Fruit fly (Drosophila melanogaster) whole organism, embryonic: ENCODE data around the gene Sur.

Experiments used
- CG11398 ChIP-seq: fragments of 200-800 bp; sonication (Bioruptor generic); optimal IDR thresholded peaks from 2 replicates; lab custom pipeline; 2016; ENCODE audit warnings: missing biosample characterization, missing genetic modification characterization
- CG12391 ChIP-seq: fragments of 200-800 bp; sonication (Bioruptor generic); optimal IDR thresholded peaks from 3 replicates; lab custom pipeline; 2018; ENCODE audit warnings: missing biosample characterization, mild to moderate bottlenecking, missing genetic modification characterization, moderate library complexity
- CG14860 ChIP-seq: fragments of 200-800 bp; sonication (Bioruptor generic); IDR thresholded peaks from 3 replicates; pipeline ENCODE4 v1.3.6; 2022; ENCODE audit warnings: missing biosample characterization, missing genetic modification characterization; ENCODE audit not compliant: partially characterized antibody
- CG15696 ChIP-seq: fragments of 200-800 bp; sonication (Bioruptor generic); optimal IDR thresholded peaks from 2 replicates; lab custom pipeline; 2019; ENCODE audit warnings: missing biosample characterization, mild to moderate bottlenecking, missing genetic modification characterization, moderate library complexity
- CG17328 ChIP-seq: fragments of 200-800 bp; sonication (Bioruptor generic); IDR thresholded peaks from 2 replicates; pipeline ENCODE4 v1.3.6; 2022; ENCODE audit warnings: missing biosample characterization, missing genetic modification characterization
- CG17361 ChIP-seq: fragments of 200-800 bp; sonication (Bioruptor generic); IDR thresholded peaks from 3 replicates; pipeline ENCODE4 v1.3.6; 2022; ENCODE audit warnings: missing biosample characterization, missing genetic modification characterization
- CG18262 ChIP-seq: fragments of 200-800 bp; optimal IDR thresholded peaks from 3 replicates; lab custom pipeline; 2019; ENCODE audit warnings: missing biosample characterization, mild to moderate bottlenecking, missing genetic modification characterization, moderate library complexity
- CG2712 ChIP-seq: fragments of 200-800 bp; optimal IDR thresholded peaks from 3 replicates; lab custom pipeline; 2019; ENCODE audit warnings: missing biosample characterization, mild to moderate bottlenecking, missing genetic modification characterization, moderate library complexity
- CG4282 ChIP-seq: fragments of 200-800 bp; sonication (Bioruptor generic); optimal IDR thresholded peaks from 2 replicates; lab custom pipeline; 2016; ENCODE audit warnings: missing biosample characterization, missing genetic modification characterization
- CG4360 ChIP-seq: fragments of 200-800 bp; sonication (Bioruptor generic); IDR thresholded peaks from 2 replicates; pipeline ENCODE4 v1.3.6; 2022; ENCODE audit warnings: missing biosample characterization, missing genetic modification characterization
- CG5953 ChIP-seq: fragments of 200-800 bp; sonication (Bioruptor generic); IDR thresholded peaks from 2 replicates; pipeline ENCODE4 v1.3.6; 2022; ENCODE audit warnings: missing biosample characterization, missing genetic modification characterization
- CG7786 ChIP-seq: fragments of 200-800 bp; sonication (Bioruptor generic); optimal IDR thresholded peaks from 2 replicates; lab custom pipeline; 2016; ENCODE audit warnings: missing biosample characterization, missing genetic modification characterization
- CG9437 ChIP-seq: fragments of 200-800 bp; sonication (Bioruptor generic); optimal IDR thresholded peaks from 2 replicates; lab custom pipeline; 2018; ENCODE audit warnings: missing biosample characterization, mild to moderate bottlenecking, missing genetic modification characterization
- Camta ChIP-seq: fragments of 200-800 bp; sonication (Bioruptor generic); optimal IDR thresholded peaks from 2 replicates; lab custom pipeline; 2016; ENCODE audit warnings: missing biosample characterization, missing genetic modification characterization
- Dbx ChIP-seq: fragments of 200-800 bp; sonication (Bioruptor generic); IDR thresholded peaks from 3 replicates; pipeline ENCODE4 v1.3.6; 2022; ENCODE audit warnings: missing biosample characterization, missing genetic modification characterization
- Doc3 ChIP-seq: fragments of 200-800 bp; sonication (Bioruptor generic); IDR thresholded peaks from 3 replicates; pipeline ENCODE4 v1.3.6; 2022; ENCODE audit warnings: missing biosample characterization, missing genetic modification characterization; ENCODE audit not compliant: partially characterized antibody
- H2.0 ChIP-seq: fragments of 200-800 bp; sonication (Bioruptor generic); IDR thresholded peaks from 2 replicates; pipeline ENCODE4 v1.3.6; 2022; ENCODE audit warnings: missing biosample characterization, missing genetic modification characterization
- HLHmδ ChIP-seq: fragments of 200-800 bp; sonication (Bioruptor generic); optimal IDR thresholded peaks from 2 replicates; lab custom pipeline; 2018; ENCODE audit warnings: missing biosample characterization, mild to moderate bottlenecking, missing genetic modification characterization, moderate library complexity
- Jarid2 ChIP-seq: fragments of 200-800 bp; sonication (Bioruptor generic); optimal IDR thresholded peaks from 3 replicates; lab custom pipeline; 2017; ENCODE audit warnings: mild to moderate bottlenecking, missing biosample characterization, missing genetic modification reagents, missing genetic modification characterization
- NFAT ChIP-seq: fragments of 200-800 bp; sonication (Bioruptor generic); IDR thresholded peaks from 2 replicates; pipeline ENCODE4 v1.3.6; 2022; ENCODE audit warnings: missing biosample characterization, missing genetic modification characterization
- Nf-YB ChIP-seq: fragments of 200-800 bp; sonication (Bioruptor generic); optimal IDR thresholded peaks from 3 replicates; lab custom pipeline; 2019; ENCODE audit warnings: missing biosample characterization, mild to moderate bottlenecking, missing genetic modification characterization, moderate library complexity
- Oaz ChIP-seq: fragments of 200-800 bp; sonication (Bioruptor generic); IDR thresholded peaks from 2 replicates; pipeline ENCODE4 v1.3.6; 2022; ENCODE audit warnings: missing biosample characterization, missing genetic modification characterization
- Optix ChIP-seq: fragments of 200-800 bp; sonication (Bioruptor generic); IDR thresholded peaks from 3 replicates; pipeline ENCODE4 v1.3.6; 2022; ENCODE audit warnings: missing biosample characterization, missing genetic modification characterization
- Pdp1 ChIP-seq, 2 experiments: fragments of 200-800 bp; sonication (Bioruptor generic); optimal IDR thresholded peaks; 3 replicates each; lab custom pipeline; 2016; ENCODE audit warnings: missing biosample characterization in 2 of 2, missing genetic modification characterization in 2 of 2, mild to moderate bottlenecking in 1 of 2, moderate library complexity in 1 of 2
- Rfx ChIP-seq: fragments of 200-800 bp; sonication (Bioruptor generic); IDR thresholded peaks from 2 replicates; pipeline ENCODE4 v1.3.6; 2022; ENCODE audit warnings: missing biosample characterization, missing genetic modification characterization
- Six4 ChIP-seq: fragments of 200-800 bp; sonication (Bioruptor generic); optimal IDR thresholded peaks from 2 replicates; lab custom pipeline; 2016; ENCODE audit warnings: missing biosample characterization, missing genetic modification characterization
- Vsx1 ChIP-seq: fragments of 200-800 bp; sonication (Bioruptor generic); optimal IDR thresholded peaks from 2 replicates; lab custom pipeline; 2017; ENCODE audit warnings: missing biosample characterization, mild to moderate bottlenecking, missing genetic modification characterization, missing genetic modification reagents
- ac ChIP-seq: fragments of 200-800 bp; sonication (Bioruptor generic); optimal IDR thresholded peaks from 3 replicates; lab custom pipeline; 2017; ENCODE audit warnings: missing biosample characterization, mild to moderate bottlenecking, missing genetic modification characterization
- al ChIP-seq: fragments of 200-800 bp; sonication (Bioruptor generic); IDR thresholded peaks from 2 replicates; pipeline ENCODE4 v1.3.6; 2022; ENCODE audit warnings: missing biosample characterization, missing genetic modification characterization
- cad ChIP-seq: fragments of >200 bp; optimal IDR thresholded peaks from 2 replicates; lab custom pipeline; 2017; ENCODE audit warnings: missing biosample characterization, missing genetic modification characterization
- cato ChIP-seq: fragments of 200-800 bp; sonication (Bioruptor generic); optimal IDR thresholded peaks from 2 replicates; lab custom pipeline; 2016; ENCODE audit warnings: missing biosample characterization, missing genetic modification characterization, borderline replicate concordance
- crol ChIP-seq: fragments of 200-800 bp; sonication (Bioruptor generic); IDR thresholded peaks from 2 replicates; pipeline ENCODE4 v1.3.6; 2022; ENCODE audit warnings: missing biosample characterization, missing genetic modification characterization
- disco-r ChIP-seq: fragments of 200-800 bp; sonication (Bioruptor generic); optimal IDR thresholded peaks from 2 replicates; lab custom pipeline; 2016; ENCODE audit warnings: missing biosample characterization, missing genetic modification characterization
- dysf ChIP-seq: fragments of 200-800 bp; sonication (Bioruptor generic); IDR thresholded peaks from 3 replicates; pipeline ENCODE4 v1.3.6; 2022; ENCODE audit warnings: missing biosample characterization, missing genetic modification characterization
- en ChIP-seq: fragments of 200-800 bp; sonication (Bioruptor generic); optimal IDR thresholded peaks from 2 replicates; lab custom pipeline; 2016; ENCODE audit warnings: missing biosample characterization, missing genetic modification characterization
- fd3F ChIP-seq: fragments of 200-800 bp; sonication (Bioruptor generic); optimal IDR thresholded peaks from 2 replicates; lab custom pipeline; 2018; ENCODE audit warnings: missing biosample characterization, mild to moderate bottlenecking, missing genetic modification characterization, moderate library complexity
- gce ChIP-seq: fragments of 200-800 bp; sonication (Bioruptor generic); IDR thresholded peaks from 3 replicates; pipeline ENCODE4 v1.3.6; 2022; ENCODE audit warnings: missing biosample characterization, missing genetic modification characterization
- insv ChIP-seq, 2 experiments: fragments of 200-800 bp; sonication (Bioruptor generic); optimal IDR thresholded peaks; 3 replicates each; lab custom pipeline; 2016 to 2018; ENCODE audit warnings: missing biosample characterization in 2 of 2, missing genetic modification characterization in 2 of 2
- inv ChIP-seq: fragments of 200-800 bp; sonication (Bioruptor generic); IDR thresholded peaks from 2 replicates; pipeline ENCODE4 v1.3.6; 2022; ENCODE audit warnings: missing biosample characterization, missing genetic modification characterization; ENCODE audit not compliant: partially characterized antibody
- jumu ChIP-seq: fragments of 200-800 bp; sonication (Bioruptor generic); optimal IDR thresholded peaks from 3 replicates; lab custom pipeline; 2016; ENCODE audit warnings: missing biosample characterization, missing genetic modification characterization
- klu ChIP-seq: fragments of 200-800 bp; sonication (Bioruptor generic); IDR thresholded peaks from 2 replicates; pipeline ENCODE4 v1.3.6; 2022; ENCODE audit warnings: missing biosample characterization, missing genetic modification characterization
- mam ChIP-seq: fragments of 200-800 bp; sonication (Bioruptor generic); optimal IDR thresholded peaks from 3 replicates; lab custom pipeline; 2016; ENCODE audit warnings: missing biosample characterization, missing genetic modification characterization
- pfk ChIP-seq: fragments of 200-800 bp; sonication (Bioruptor generic); optimal IDR thresholded peaks from 2 replicates; lab custom pipeline; 2018; ENCODE audit warnings: missing biosample characterization, mild to moderate bottlenecking, missing genetic modification characterization, moderate library complexity
- prd ChIP-seq, 3 experiments: fragments of >200 bp in 2 of 3; fragments of 200-800 bp in 1 of 3; sonication (Bioruptor generic) in 1 of 3; optimal IDR thresholded peaks in 2 of 3; IDR thresholded peaks in 1 of 3; 2 replicates in 2 of 3; 3 replicates in 1 of 3; pipeline versions ENCODE4 v1.3.6 to Lab custom; 2017 to 2022; ENCODE audit warnings: missing biosample characterization in 1 of 3, missing genetic modification characterization in 1 of 3
- sens ChIP-seq: fragments of 200-800 bp; sonication (Bioruptor generic); peaks from one replicate; lab custom pipeline; 2016; ENCODE audit warnings: missing biosample characterization, missing genetic modification characterization
- ssp ChIP-seq: fragments of 200-800 bp; sonication (Bioruptor generic); IDR thresholded peaks from 2 replicates; pipeline ENCODE4 v1.3.6; 2022; ENCODE audit warnings: missing biosample characterization, missing genetic modification characterization
- tx ChIP-seq: fragments of 200-800 bp; sonication (Bioruptor generic); optimal IDR thresholded peaks from 2 replicates; lab custom pipeline; 2016; ENCODE audit warnings: missing biosample characterization, missing genetic modification characterization
- wek ChIP-seq: fragments of 200-800 bp; sonication (Bioruptor generic); optimal IDR thresholded peaks from 3 replicates; lab custom pipeline; 2018; ENCODE audit warnings: missing biosample characterization, mild to moderate bottlenecking, missing genetic modification characterization, moderate library complexity
- zen ChIP-seq: fragments of 200-800 bp; sonication (Bioruptor generic); optimal IDR thresholded peaks from 3 replicates; lab custom pipeline; 2018; ENCODE audit warnings: missing biosample characterization, mild to moderate bottlenecking, missing genetic modification characterization, moderate library complexity

Gene Sur

DNA sequence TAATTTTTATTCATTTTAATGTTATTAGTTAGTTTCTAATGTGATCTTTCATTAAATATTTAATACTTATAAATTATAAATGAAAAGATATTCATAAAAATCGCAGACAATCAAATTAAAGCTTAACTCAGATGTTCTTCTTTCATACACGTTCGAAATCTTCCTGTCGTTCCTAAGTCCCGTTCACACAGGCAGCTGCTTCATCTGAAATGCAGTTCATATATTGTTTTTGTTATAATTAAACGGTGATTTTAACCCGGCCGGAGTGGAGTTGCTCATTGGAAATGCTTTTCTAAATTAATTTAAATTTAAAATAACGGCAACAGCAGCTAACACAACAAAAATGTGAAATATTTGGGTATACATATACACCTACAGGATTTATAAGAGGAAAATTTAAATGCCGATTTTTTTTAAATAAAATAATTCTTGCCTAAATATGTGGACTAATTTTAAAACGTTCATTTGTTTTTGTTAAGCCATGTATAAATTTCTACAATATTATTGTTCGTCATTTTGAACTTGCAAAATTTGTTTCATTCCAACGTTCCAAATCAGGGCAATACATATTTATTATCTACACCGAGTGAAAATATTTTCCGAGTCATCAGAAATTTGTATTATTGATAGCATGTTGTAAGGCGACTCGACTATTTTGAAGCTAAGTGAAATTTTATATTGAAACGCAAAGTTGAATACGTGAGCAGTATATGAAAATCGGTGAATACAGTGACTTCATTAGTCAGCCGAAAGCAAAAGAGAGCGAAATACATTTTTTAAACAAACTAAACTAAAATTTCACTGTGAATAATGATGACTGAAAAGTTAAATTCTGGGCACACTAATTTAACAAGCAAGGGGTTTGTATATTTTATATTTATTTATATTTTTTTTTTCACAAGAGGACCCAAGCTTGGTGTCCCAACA is 40.1 kb upstream of the Sur start, which contains the start of gene me31B (continued):
- TF ChIP-seq insv (GFP tag; optimal IDR thresholded peaks at IDR 0.05; lab: Kevin White, UChicago) = no peak
- no peak for TF ChIP-seq prd (optimal IDR thresholded peaks at IDR 0.05; lab: Kevin White, UChicago)
- TF ChIP-seq prd (GFP tag; IDR thresholded peaks at IDR 0.05; lab: Robert Waterston, UW) = no peak
- no peak for TF ChIP-seq Nf-YB (GFP tag; lab: Kevin White, UChicago)
- peak; percentile 88 for TF ChIP-seq ssp (GFP tag; lab: Robert Waterston, UW)
- TF ChIP-seq Oaz (GFP tag; lab: Robert Waterston, UW) = no peak
- no peak for TF ChIP-seq CG17328 (GFP tag; lab: Robert Waterston, UW)
- TF ChIP-seq Jarid2 (GFP tag; lab: Kevin White, UChicago) = no peak
- no peak for TF ChIP-seq Optix (GFP tag; lab: Robert Waterston, UW)
- no peak for TF ChIP-seq wek (GFP tag; lab: Kevin White, UChicago)
- TF ChIP-seq CG2712 (tag; lab: Kevin White, UChicago) = no peak
- no peak for TF ChIP-seq crol (GFP tag; lab: Robert Waterston, UW)
- no peak for TF ChIP-seq CG12391
- no peak for TF ChIP-seq ac (GFP tag; lab: Kevin White, UChicago)
- peak; percentile 15 for TF ChIP-seq CG18262 (tag; lab: Kevin White, UChicago)
- TF ChIP-seq CG15696 (tag; lab: Kevin White, UChicago) = no peak
- no peak for TF ChIP-seq zen (tag; lab: Kevin White, UChicago)
- TF ChIP-seq jumu (GFP tag; lab: Kevin White, UChicago) = no peak
- TF ChIP-seq CG9437 (GFP tag; lab: Kevin White, UChicago) = no peak
- no peak for TF ChIP-seq en (GFP tag; lab: Kevin White, UChicago)
- TF ChIP-seq Six4 (GFP tag; lab: Kevin White, UChicago) = no peak
- no peak for TF ChIP-seq al (GFP tag; lab: Robert Waterston, UW)
- no peak for TF ChIP-seq H2.0 (GFP tag; lab: Robert Waterston, UW)
- TF ChIP-seq fd3F (GFP tag; lab: Kevin White, UChicago) = no peak
- peak; percentile 97 for TF ChIP-seq CG11398 (GFP tag; lab: Kevin White, UChicago)
- TF ChIP-seq cato (GFP tag; lab: Kevin White, UChicago) = no peak
- peak in 1 of 2 experiments; percentile 15 for TF ChIP-seq Pdp1 (GFP tag; optimal IDR thresholded peaks at IDR 0.05; lab: Kevin White, UChicago)
- TF ChIP-seq dysf (GFP tag; lab: Robert Waterston, UW) = no peak
- TF ChIP-seq CG4360 = no peak
- TF ChIP-seq pfk = peak; percentile 90
- no peak for TF ChIP-seq Vsx1 (GFP tag; lab: Kevin White, UChicago)
- no peak for TF ChIP-seq CG4282
- TF ChIP-seq CG14860 (GFP tag; lab: Robert Waterston, UW) = no peak
- no peak for TF ChIP-seq disco-r
- TF ChIP-seq tx (GFP tag; lab: Kevin White, UChicago) = no peak
- TF ChIP-seq HLHmδ = no peak
- no peak for TF ChIP-seq NFAT (GFP tag; lab: Robert Waterston, UW)
- TF ChIP-seq CG5953 = no peak
- TF ChIP-seq sens (GFP tag; lab: Kevin White, UChicago) = peak; percentile 9
- TF ChIP-seq klu (GFP tag; lab: Robert Waterston, UW) = no peak
- TF ChIP-seq Camta (GFP tag; lab: Kevin White, UChicago) = no peak
- TF ChIP-seq Doc3 = no peak
- TF ChIP-seq gce (GFP tag; lab: Robert Waterston, UW) = no peak
- no peak for TF ChIP-seq inv (GFP tag; lab: Robert Waterston, UW)
- no peak for TF ChIP-seq cad (GFP tag; lab: Kevin White, UChicago)
- no peak for TF ChIP-seq mam (GFP tag; lab: Kevin White, UChicago)
- no peak for TF ChIP-seq Dbx (GFP tag; lab: Robert Waterston, UW)
- TF ChIP-seq CG17361 (GFP tag; lab: Robert Waterston, UW) = peak; percentile 70; the same call in 1 of the 3 replicates
- TF ChIP-seq CG7786 (GFP tag; lab: Kevin White, UChicago) = no peak
- TF ChIP-seq Rfx (GFP tag; lab: Robert Waterston, UW) = no peak
